Fruit fly (Drosophila melanogaster) whole organism, embryonic: Measurements from ENCODE around the gene Zpr1.
A peak's percentile ranks its signal among the peaks of the same experiment; 100 is the strongest.

Experiments used
- Bgb ChIP-seq: fragments of 200-800 bp; sonication (Bioruptor generic); IDR thresholded peaks from 2 replicates; pipeline ENCODE4 v1.3.6; 2022; ENCODE audit warnings: missing biosample characterization, missing genetic modification characterization; ENCODE audit not compliant: partially characterized antibody
- CG10366 ChIP-seq: fragments of 200-800 bp; sonication (Bioruptor generic); IDR thresholded peaks from 2 replicates; pipeline ENCODE4 v1.3.6; 2022; ENCODE audit warnings: missing biosample characterization, missing genetic modification characterization
- CG11723 ChIP-seq: fragments of 200-800 bp; sonication (Bioruptor generic); optimal IDR thresholded peaks from 2 replicates; lab custom pipeline; 2017; ENCODE audit warnings: missing biosample characterization, mild to moderate bottlenecking, missing genetic modification characterization
- CG13624 ChIP-seq: fragments of 200-800 bp; sonication (Bioruptor generic); optimal IDR thresholded peaks from 2 replicates; lab custom pipeline; 2016; ENCODE audit warnings: missing biosample characterization, missing genetic modification characterization
- CG14014 ChIP-seq: fragments of 200-800 bp; sonication (Bioruptor generic); IDR thresholded peaks from 2 replicates; pipeline ENCODE4 v1.3.6; 2022; ENCODE audit warnings: missing biosample characterization, missing genetic modification characterization
- CG17829 ChIP-seq: fragments of 200-800 bp; optimal IDR thresholded peaks from 2 replicates; lab custom pipeline; 2019; ENCODE audit warnings: missing biosample characterization, mild to moderate bottlenecking, missing genetic modification characterization, moderate library complexity
- CG18619 ChIP-seq: fragments of 200-800 bp; sonication (Bioruptor generic); optimal IDR thresholded peaks from 3 replicates; lab custom pipeline; 2017; ENCODE audit warnings: missing biosample characterization, mild to moderate bottlenecking, missing genetic modification characterization
- CG2875 ChIP-seq: fragments of 200-800 bp; sonication (Bioruptor generic); optimal IDR thresholded peaks from 2 replicates; lab custom pipeline; 2017; ENCODE audit warnings: missing biosample characterization, mild to moderate bottlenecking, missing genetic modification characterization, missing genetic modification reagents
- CG2889 ChIP-seq: fragments of 200-800 bp; sonication (Bioruptor generic); IDR thresholded peaks from 3 replicates; pipeline ENCODE4 v1.3.6; 2022; ENCODE audit warnings: missing biosample characterization, missing genetic modification characterization
- CG3281 ChIP-seq: fragments of 200-800 bp; sonication (Bioruptor generic); optimal IDR thresholded peaks from 3 replicates; lab custom pipeline; 2017; ENCODE audit warnings: missing biosample characterization, mild to moderate bottlenecking, missing genetic modification characterization
- CG6689 ChIP-seq: fragments of 200-800 bp; sonication (Bioruptor generic); IDR thresholded peaks from 2 replicates; pipeline ENCODE4 v1.3.6; 2022; ENCODE audit warnings: missing biosample characterization, missing genetic modification characterization
- CG6791 ChIP-seq: fragments of 200-800 bp; sonication (Bioruptor generic); IDR thresholded peaks from 3 replicates; pipeline ENCODE4 v1.3.6; 2022; ENCODE audit warnings: missing biosample characterization, missing genetic modification characterization; ENCODE audit not compliant: partially characterized antibody
- CG8924 ChIP-seq: fragments of 200-800 bp; optimal IDR thresholded peaks from 3 replicates; lab custom pipeline; 2019; ENCODE audit warnings: missing biosample characterization, mild to moderate bottlenecking, missing genetic modification characterization, moderate library complexity
- Camta ChIP-seq: fragments of 200-800 bp; sonication (Bioruptor generic); optimal IDR thresholded peaks from 2 replicates; lab custom pipeline; 2016; ENCODE audit warnings: missing biosample characterization, missing genetic modification characterization
- Dll ChIP-seq: fragments of 200-800 bp; sonication (Bioruptor generic); IDR thresholded peaks from 4 replicates; pipeline ENCODE4 v1.3.6; 2022; ENCODE audit warnings: missing biosample characterization, missing genetic modification characterization; ENCODE audit not compliant: partially characterized antibody
- Doc3 ChIP-seq: fragments of 200-800 bp; sonication (Bioruptor generic); IDR thresholded peaks from 3 replicates; pipeline ENCODE4 v1.3.6; 2022; ENCODE audit warnings: missing biosample characterization, missing genetic modification characterization; ENCODE audit not compliant: partially characterized antibody
- Drgx ChIP-seq: fragments of 200-800 bp; sonication (Bioruptor generic); IDR thresholded peaks from 2 replicates; pipeline ENCODE4 v1.3.6; 2022; ENCODE audit warnings: missing biosample characterization, missing genetic modification characterization
- Eip74EF ChIP-seq, 2 experiments: fragments of 200-800 bp in 1 of 2; fragments of >200 bp in 1 of 2; sonication (Bioruptor generic) in 1 of 2; optimal IDR thresholded peaks; 2 replicates each; lab custom pipeline; 2017 to 2019; ENCODE audit warnings: missing biosample characterization in 2 of 2, missing genetic modification characterization in 2 of 2, mild to moderate bottlenecking in 1 of 2, moderate library complexity in 1 of 2
- HLH4C ChIP-seq: fragments of 200-800 bp; sonication (Bioruptor generic); IDR thresholded peaks from 3 replicates; pipeline ENCODE4 v1.3.6; 2022; ENCODE audit warnings: missing biosample characterization, missing genetic modification characterization; ENCODE audit not compliant: partially characterized antibody
- Hsf ChIP-seq: fragments of 200-800 bp; sonication (Bioruptor generic); optimal IDR thresholded peaks from 3 replicates; lab custom pipeline; 2016; ENCODE audit warnings: missing biosample characterization, missing genetic modification characterization
- Lim3 ChIP-seq: fragments of 200-800 bp; sonication (Bioruptor generic); IDR thresholded peaks from 2 replicates; pipeline ENCODE4 v1.3.6; 2022; ENCODE audit warnings: missing biosample characterization, missing genetic modification characterization
- Mes4 ChIP-seq: fragments of 200-800 bp; sonication (Bioruptor generic); optimal IDR thresholded peaks from 2 replicates; lab custom pipeline; 2016; ENCODE audit warnings: missing biosample characterization, missing genetic modification characterization
- NFAT ChIP-seq: fragments of 200-800 bp; sonication (Bioruptor generic); IDR thresholded peaks from 2 replicates; pipeline ENCODE4 v1.3.6; 2022; ENCODE audit warnings: missing biosample characterization, missing genetic modification characterization
- Ravus ChIP-seq: fragments of 200-800 bp; sonication (Bioruptor generic); IDR thresholded peaks from 2 replicates; pipeline ENCODE4 v1.3.6; 2022; ENCODE audit warnings: missing biosample characterization, missing genetic modification characterization
- Sox100B ChIP-seq: fragments of 200-800 bp; sonication (Bioruptor generic); optimal IDR thresholded peaks from 3 replicates; lab custom pipeline; 2018; ENCODE audit warnings: missing biosample characterization, mild to moderate bottlenecking, missing genetic modification characterization
- Ssrp ChIP-seq: fragments of 200-800 bp; sonication (Bioruptor generic); optimal IDR thresholded peaks from 2 replicates; lab custom pipeline; 2018; ENCODE audit warnings: missing biosample characterization, mild to moderate bottlenecking, missing genetic modification characterization, moderate library complexity
- TFAM ChIP-seq: fragments of 200-800 bp; sonication (Bioruptor generic); optimal IDR thresholded peaks from 2 replicates; lab custom pipeline; 2017; ENCODE audit warnings: missing biosample characterization, missing genetic modification characterization, inconsistent platforms
- Taf1 ChIP-seq: fragments of 200-800 bp; sonication (Bioruptor generic); IDR thresholded peaks from 2 replicates; pipeline ENCODE4 v1.3.6; 2022; ENCODE audit warnings: missing biosample characterization, missing genetic modification characterization
- ab ChIP-seq: fragments of 200-800 bp; sonication (Bioruptor generic); optimal IDR thresholded peaks from 2 replicates; lab custom pipeline; 2016; ENCODE audit warnings: missing biosample characterization, missing genetic modification characterization
- bowl ChIP-seq: fragments of 200-800 bp; sonication (Bioruptor generic); IDR thresholded peaks from 2 replicates; pipeline ENCODE4 v1.3.6; 2022; ENCODE audit warnings: missing biosample characterization, missing genetic modification characterization
- cas ChIP-seq: fragments of 200-800 bp; sonication (Bioruptor generic); IDR thresholded peaks from 2 replicates; pipeline ENCODE4 v1.3.6; 2022; ENCODE audit warnings: missing biosample characterization, missing genetic modification characterization
- ci ChIP-seq: fragments of 200-800 bp; sonication (Bioruptor generic); IDR thresholded peaks from 3 replicates; pipeline ENCODE4 v1.3.6; 2022; ENCODE audit warnings: missing biosample characterization, missing genetic modification characterization
- dpn ChIP-seq, 2 experiments: fragments of 200-800 bp; sonication (Bioruptor generic); optimal IDR thresholded peaks; 3 replicates each; lab custom pipeline; 2016; ENCODE audit warnings: missing biosample characterization in 2 of 2, missing genetic modification characterization in 2 of 2
- gcm2 ChIP-seq: fragments of 200-800 bp; sonication (Bioruptor generic); optimal IDR thresholded peaks from 2 replicates; lab custom pipeline; 2016; ENCODE audit warnings: missing biosample characterization, missing genetic modification characterization
- gem ChIP-seq: fragments of 200-800 bp; sonication (Bioruptor generic); optimal IDR thresholded peaks from 2 replicates; lab custom pipeline; 2019; ENCODE audit warnings: missing biosample characterization, mild to moderate bottlenecking, missing genetic modification characterization, moderate library complexity
- lmd ChIP-seq: fragments of 200-800 bp; sonication (Bioruptor generic); IDR thresholded peaks from 2 replicates; pipeline ENCODE4 v1.3.6; 2022; ENCODE audit warnings: missing biosample characterization, missing genetic modification characterization
- oc ChIP-seq: fragments of 200-800 bp; sonication (Bioruptor generic); optimal IDR thresholded peaks from 2 replicates; lab custom pipeline; 2018; ENCODE audit warnings: missing biosample characterization, mild to moderate bottlenecking, missing genetic modification characterization, moderate library complexity
- onecut ChIP-seq: fragments of 200-800 bp; sonication (Bioruptor generic); IDR thresholded peaks from 2 replicates; pipeline ENCODE4 v1.3.6; 2022; ENCODE audit warnings: missing biosample characterization, missing genetic modification characterization
- pnt ChIP-seq: fragments of 200-800 bp; sonication (Bioruptor generic); optimal IDR thresholded peaks from 3 replicates; lab custom pipeline; 2016; ENCODE audit warnings: missing biosample characterization, missing genetic modification characterization
- prd ChIP-seq, 3 experiments: fragments of >200 bp in 2 of 3; fragments of 200-800 bp in 1 of 3; sonication (Bioruptor generic) in 1 of 3; optimal IDR thresholded peaks in 2 of 3; IDR thresholded peaks in 1 of 3; 2 replicates in 2 of 3; 3 replicates in 1 of 3; pipeline versions ENCODE4 v1.3.6 to Lab custom; 2017 to 2022; ENCODE audit warnings: missing biosample characterization in 1 of 3, missing genetic modification characterization in 1 of 3
- pzg ChIP-seq: fragments of 200-800 bp; sonication (Bioruptor generic); optimal IDR thresholded peaks from 3 replicates; lab custom pipeline; 2018; ENCODE audit warnings: missing biosample characterization, mild to moderate bottlenecking, missing genetic modification characterization, moderate library complexity
- schlank ChIP-seq: fragments of 200-800 bp; sonication (Bioruptor generic); optimal IDR thresholded peaks from 2 replicates; lab custom pipeline; 2018; ENCODE audit warnings: missing biosample characterization, mild to moderate bottlenecking, missing genetic modification characterization
- sob ChIP-seq: fragments of 200-800 bp; sonication (Bioruptor generic); IDR thresholded peaks from 2 replicates; pipeline ENCODE4 v1.3.6; 2022; ENCODE audit warnings: missing biosample characterization, missing genetic modification characterization
- sqz ChIP-seq: fragments of 200-800 bp; sonication (Bioruptor generic); optimal IDR thresholded peaks from 3 replicates; lab custom pipeline; 2018; ENCODE audit warnings: missing biosample characterization, mild to moderate bottlenecking, missing genetic modification characterization
- stwl ChIP-seq: fragments of 200-800 bp; sonication (Bioruptor generic); optimal IDR thresholded peaks from 3 replicates; lab custom pipeline; 2018; ENCODE audit warnings: missing biosample characterization, mild to moderate bottlenecking, missing genetic modification characterization, moderate library complexity
- trem ChIP-seq: fragments of 200-800 bp; optimal IDR thresholded peaks from 3 replicates; lab custom pipeline; 2019; ENCODE audit warnings: missing biosample characterization, mild to moderate bottlenecking, missing genetic modification characterization, moderate library complexity
- trh ChIP-seq: fragments of 200-800 bp; sonication (Bioruptor generic); optimal IDR thresholded peaks from 2 replicates; lab custom pipeline; 2016; ENCODE audit warnings: missing biosample characterization, missing genetic modification characterization
- vnd ChIP-seq: fragments of 200-800 bp; sonication (Bioruptor generic); IDR thresholded peaks from 3 replicates; pipeline ENCODE4 v1.3.6; 2022; ENCODE audit warnings: missing biosample characterization, missing genetic modification characterization; ENCODE audit not compliant: partially characterized antibody

Gene Zpr1

DNA sequence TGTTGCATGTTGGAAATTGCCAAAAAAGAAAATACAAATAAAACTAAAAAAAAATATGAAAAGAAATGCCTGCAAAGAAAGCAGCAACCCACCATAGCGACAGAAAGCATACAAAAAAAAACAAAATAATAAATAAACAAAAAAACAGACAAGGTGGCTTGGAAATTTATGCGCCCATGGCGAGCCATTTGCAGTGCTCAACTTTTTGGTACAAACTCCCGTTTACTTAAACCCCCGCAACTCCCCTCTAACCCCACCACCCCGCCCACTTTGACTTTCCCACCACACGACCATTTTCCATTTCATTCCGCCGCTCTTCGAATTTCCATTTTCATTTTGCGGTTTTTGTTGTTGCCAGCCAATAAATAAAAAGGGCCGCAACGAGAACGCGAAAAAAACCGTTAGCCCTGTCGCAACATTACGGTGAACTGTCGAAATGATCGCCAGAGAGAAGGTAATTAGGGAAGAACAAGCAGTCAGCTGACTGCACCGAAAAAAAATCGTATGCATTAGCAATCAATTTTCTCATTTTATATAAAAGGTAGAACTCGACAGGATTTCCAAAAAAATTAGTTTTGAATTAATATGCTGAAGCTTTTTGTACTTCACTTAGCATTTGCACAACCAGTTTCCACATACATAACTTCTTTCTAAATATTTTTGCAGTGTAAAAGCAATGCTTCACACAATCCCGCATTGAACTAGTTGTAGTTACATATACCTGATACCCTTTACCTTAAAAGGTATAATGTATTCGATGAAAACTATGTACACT is 24.9 kb downstream of the Zpr1 start (continued):
- TF ChIP-seq gcm2 (GFP tag; lab: Kevin White, UChicago), result no peak
- TF ChIP-seq CG17829, result peak; percentile 31
- TF ChIP-seq lmd, result peak; percentile 44; the same call in 1 of the 2 replicates
- TF ChIP-seq Hsf, result peak; percentile 55
- no peak for TF ChIP-seq prd (optimal IDR thresholded peaks at IDR 0.05; lab: Kevin White, UChicago)
- TF ChIP-seq prd (GFP tag; IDR thresholded peaks at IDR 0.05; lab: Robert Waterston, UW), result peak; percentile 69
- TF ChIP-seq Doc3 (GFP tag; lab: Robert Waterston, UW), result no peak
- peak; percentile 58 for TF ChIP-seq CG8924
- TF ChIP-seq CG18619 (GFP tag; lab: Kevin White, UChicago), result peak; percentile 4
- TF ChIP-seq CG11723 (GFP tag; lab: Kevin White, UChicago), result peak; percentile 13
- peak; percentile 35; the same call in 1 of the 2 replicates for TF ChIP-seq CG6689
- TF ChIP-seq schlank (tag; lab: Kevin White, UChicago), result no peak
- no peak for TF ChIP-seq Ravus
- TF ChIP-seq CG13624 (GFP tag; lab: Kevin White, UChicago), result peak; percentile 19
- TF ChIP-seq vnd (GFP tag; lab: Robert Waterston, UW), result no peak
- no peak for TF ChIP-seq Bgb (GFP tag; lab: Robert Waterston, UW)
- peak; percentile 59; the same call in 1 of the 3 replicates for TF ChIP-seq ci
- peak; percentile 37 for TF ChIP-seq pnt (GFP tag; lab: Kevin White, UChicago)
- peak; percentile 41 for TF ChIP-seq Camta
- peak; percentile 24; the same call in 1 of the 2 replicates for TF ChIP-seq CG10366 (GFP tag; lab: Robert Waterston, UW)
- peak; percentile 40 for TF ChIP-seq oc (tag; lab: Kevin White, UChicago)
- TF ChIP-seq stwl (tag; lab: Kevin White, UChicago), result no peak
- TF ChIP-seq Drgx (GFP tag; lab: Robert Waterston, UW), result peak; percentile 6; the same call in 1 of the 2 replicates
- peak; percentile 16 for TF ChIP-seq Sox100B
- TF ChIP-seq Eip74EF (GFP tag; optimal IDR thresholded peaks at IDR 0.05; lab: Kevin White, UChicago), result peak in 1 of 2 experiments; percentile 17
- TF ChIP-seq Taf1 (GFP tag; lab: Robert Waterston, UW), result no peak
- TF ChIP-seq trh (GFP tag; lab: Kevin White, UChicago), result no peak
- TF ChIP-seq sqz, result no peak
- no peak for TF ChIP-seq bowl (GFP tag; lab: Robert Waterston, UW)
- TF ChIP-seq gem, result peak; percentile 79
- no peak for TF ChIP-seq HLH4C (GFP tag; lab: Robert Waterston, UW)
- no peak for TF ChIP-seq TFAM
- no peak for TF ChIP-seq pzg (GFP tag; lab: Kevin White, UChicago)
- no peak for TF ChIP-seq Dll
- TF ChIP-seq trem (tag; lab: Kevin White, UChicago), result no peak
- peak; percentile 35 to 40 for TF ChIP-seq dpn (GFP tag; optimal IDR thresholded peaks at IDR 0.05; lab: Kevin White, UChicago)
- TF ChIP-seq ab (GFP tag; lab: Kevin White, UChicago), result no peak
- TF ChIP-seq CG6791 (GFP tag; lab: Robert Waterston, UW), result no peak
- TF ChIP-seq Mes4 (GFP tag; lab: Kevin White, UChicago), result peak; percentile 20
- TF ChIP-seq CG3281 (GFP tag; lab: Kevin White, UChicago), result peak; percentile 34
- no peak for TF ChIP-seq Lim3 (GFP tag; lab: Robert Waterston, UW)
- TF ChIP-seq CG14014 (GFP tag; lab: Robert Waterston, UW), result no peak
- no peak for TF ChIP-seq cas (GFP tag; lab: Robert Waterston, UW)
- no peak for TF ChIP-seq CG2889 (GFP tag; lab: Robert Waterston, UW)
- TF ChIP-seq NFAT, result no peak
- TF ChIP-seq CG2875, result peak; percentile 6
- TF ChIP-seq onecut (GFP tag; lab: Robert Waterston, UW), result peak; percentile 31; the same call in 1 of the 2 replicates
- TF ChIP-seq sob (GFP tag; lab: Robert Waterston, UW), result peak; percentile 33; the same call in 1 of the 2 replicates
- TF ChIP-seq Ssrp (tag; lab: Kevin White, UChicago), result peak; percentile 65
